Fruit fly (Drosophila melanogaster): Measurements from ENCODE around the gene ru.
A peak's percentile ranks its signal among the peaks of the same experiment; 100 is the strongest.

The ru gene

DNA sequence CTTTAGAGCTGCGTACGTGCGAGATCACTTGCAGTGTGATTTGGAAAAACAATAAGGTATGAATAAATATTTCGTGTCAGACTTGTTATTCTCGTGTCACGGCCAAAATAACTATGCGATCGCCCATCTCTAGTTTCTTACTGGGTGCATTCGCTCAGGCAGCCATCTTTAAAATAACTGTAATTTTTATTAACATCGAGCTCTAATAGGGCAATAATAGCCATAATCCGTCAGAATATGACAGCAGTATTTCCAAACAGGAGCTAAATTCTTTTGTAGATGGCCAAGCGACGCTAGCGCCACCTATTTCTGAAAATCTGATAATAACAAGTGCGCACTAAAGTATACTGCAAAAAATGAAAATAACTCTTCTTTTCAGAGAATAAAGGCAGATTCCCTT lies 18.4 kb upstream of the ru start (continued):
- no peak for TF ChIP-seq CG4707 (GFP tag; optimal IDR thresholded peaks at IDR 0.05)
- no peak for TF ChIP-seq toy (GFP tag; IDR thresholded peaks at IDR 0.05)
- TF ChIP-seq unc-4 (GFP tag; IDR thresholded peaks at IDR 0.05; ENCODE audit: partially characterized antibody) = peak; percentile 86
- TF ChIP-seq emc (GFP tag; optimal IDR thresholded peaks at IDR 0.05) = no peak
- no peak for TF ChIP-seq gce (GFP tag; IDR thresholded peaks at IDR 0.05)
- TF ChIP-seq CG10654 (GFP tag; optimal IDR thresholded peaks at IDR 0.05) = no peak
- peak; percentile 13 for TF ChIP-seq CG9817 (tag; optimal IDR thresholded peaks at IDR 0.05)
- peak; percentile 7 for TF ChIP-seq slp2 (GFP tag; optimal IDR thresholded peaks at IDR 0.05)
- TF ChIP-seq lbe (GFP tag; optimal IDR thresholded peaks at IDR 0.05) = no peak
- TF ChIP-seq eve (GFP tag; optimal IDR thresholded peaks at IDR 0.05) = no peak
- no peak for TF ChIP-seq CG5953 (GFP tag; IDR thresholded peaks at IDR 0.05)
- peak; percentile 70 for TF ChIP-seq CG7963 (GFP tag; IDR thresholded peaks at IDR 0.05; ENCODE audit: partially characterized antibody)
- no peak for TF ChIP-seq CG16779 (GFP tag; IDR thresholded peaks at IDR 0.05)
- TF ChIP-seq Blimp-1 (GFP tag; optimal IDR thresholded peaks at IDR 0.05) = peak; percentile 5
- peak; percentile 37 for TF ChIP-seq CG18262 (tag; optimal IDR thresholded peaks at IDR 0.05)
- no peak for TF ChIP-seq TFAM (GFP tag; optimal IDR thresholded peaks at IDR 0.05)
- TF ChIP-seq CG8089 (GFP tag; optimal IDR thresholded peaks at IDR 0.05) = no peak
- TF ChIP-seq CG32767 (GFP tag; IDR thresholded peaks at IDR 0.05) = no peak
- peak; percentile 58 for TF ChIP-seq CG14710 (tag; optimal IDR thresholded peaks at IDR 0.05)
- peak; percentile 11 for TF ChIP-seq repo (GFP tag; optimal IDR thresholded peaks at IDR 0.05)
- TF ChIP-seq Adf1 (GFP tag; IDR thresholded peaks at IDR 0.05) = no peak; the same call in 1 of the 2 replicates
- no peak for TF ChIP-seq CG15073 (GFP tag; optimal IDR thresholded peaks at IDR 0.05)
- TF ChIP-seq CG31224 (GFP tag; IDR thresholded peaks at IDR 0.05) = no peak
- TF ChIP-seq CG6791 (GFP tag; IDR thresholded peaks at IDR 0.05; ENCODE audit: partially characterized antibody) = peak; percentile 78
- peak; percentile 64 for TF ChIP-seq CoRest (tag; optimal IDR thresholded peaks at IDR 0.05)
- TF ChIP-seq CG5180 (GFP tag; optimal IDR thresholded peaks at IDR 0.05) = peak; percentile 30
- peak; percentile 96 for TF ChIP-seq CG13287 (GFP tag; IDR thresholded peaks at IDR 0.05; ENCODE audit: partially characterized antibody)
- TF ChIP-seq Hr78 (GFP tag; optimal IDR thresholded peaks at IDR 0.05) = no peak
- no peak for TF ChIP-seq CkIIα-i1 (GFP tag; IDR thresholded peaks at IDR 0.05)
- peak; percentile 87 for TF ChIP-seq Sry-δ (GFP tag; optimal IDR thresholded peaks at IDR 0.05)
- TF ChIP-seq Rfx (GFP tag; IDR thresholded peaks at IDR 0.05) = peak; percentile 51
- TF ChIP-seq Hsf (GFP tag; optimal IDR thresholded peaks at IDR 0.05) = peak; percentile 34
- 0 out of 3 replicates have a peak, but pooled peaks have one; percentile 11 for TF ChIP-seq CG14050 (GFP tag; IDR thresholded peaks at IDR 0.05)
- TF ChIP-seq Ssrp (tag; optimal IDR thresholded peaks at IDR 0.05) = peak; percentile 14
- peak; percentile 90 for TF ChIP-seq CG16813 (GFP tag; IDR thresholded peaks at IDR 0.05; ENCODE audit: partially characterized antibody)
- TF ChIP-seq CG4730 (GFP tag; IDR thresholded peaks at IDR 0.05) = no peak
- TF ChIP-seq Poxn (GFP tag; IDR thresholded peaks at IDR 0.05) = no peak
- peak in 1 of 3 experiments; percentile 53 for TF ChIP-seq Stat92E (GFP tag; optimal IDR thresholded peaks at IDR 0.05)
- TF ChIP-seq ranshi (GFP tag; IDR thresholded peaks at IDR 0.05) = no peak
- TF ChIP-seq tup (GFP tag; optimal IDR thresholded peaks at IDR 0.05) = no peak
- no peak for TF ChIP-seq CG6765 (GFP tag; optimal IDR thresholded peaks at IDR 0.05)
- TF ChIP-seq Side (GFP tag; optimal IDR thresholded peaks at IDR 0.05) = no peak
- no peak for TF ChIP-seq Optix (GFP tag; IDR thresholded peaks at IDR 0.05)
- peak; percentile 40 for TF ChIP-seq HLH54F (GFP tag; optimal IDR thresholded peaks at IDR 0.05)
- no peak for TF ChIP-seq ara (GFP tag; IDR thresholded peaks at IDR 0.05)
- peak; percentile 15 for TF ChIP-seq gfzf (GFP tag; optimal IDR thresholded peaks at IDR 0.05)
- TF ChIP-seq CG12299 (tag; optimal IDR thresholded peaks at IDR 0.05) = no peak
- TF ChIP-seq sna (GFP tag; IDR thresholded peaks at IDR 0.05; ENCODE audit: partially characterized antibody) = peak; percentile 96
- peak; percentile 90 for TF ChIP-seq pros (GFP tag; optimal IDR thresholded peaks at IDR 0.05)
- no peak for TF ChIP-seq CG18011 (GFP tag; optimal IDR thresholded peaks at IDR 0.05)

Data from whole organism, embryonic.